Fruit fly (Drosophila melanogaster): Measurements from ENCODE around the gene iPLA2-VIA.

Gene iPLA2-VIA

dm6 chr3L:9893983-9894382 lies 29.8 kb upstream of the iPLA2-VIA start:
- TF ChIP-seq psq (GFP tag; optimal IDR thresholded peaks at IDR 0.05) (no peak), pan (optimal IDR thresholded peaks at IDR 0.05) (no peak), Jra (GFP tag; optimal IDR thresholded peaks at IDR 0.05) (no peak), Dif (GFP tag; optimal IDR thresholded peaks at IDR 0.05; ENCODE audit: partially characterized antibody) (no peak), rgr (GFP tag; optimal IDR thresholded peaks at IDR 0.05) (no peak), brk (GFP tag; optimal IDR thresholded peaks at IDR 0.05) (no peak), Hnf4 (GFP tag; optimal IDR thresholded peaks at IDR 0.05) (no peak), br (GFP tag; optimal IDR thresholded peaks at IDR 0.05) (no peak), Hr83 (GFP tag; optimal IDR thresholded peaks at IDR 0.05; ENCODE audit: poor library complexity, severe bottlenecking) (no peak)

- peak; percentile 77 for TF ChIP-seq psq (GFP tag; optimal IDR thresholded peaks at IDR 0.05)
- peak; percentile 57 for TF ChIP-seq CG9705 (GFP tag; optimal IDR thresholded peaks at IDR 0.05)
- TF ChIP-seq OdsH (GFP tag; optimal IDR thresholded peaks at IDR 0.05), result peak; percentile 80
- TF ChIP-seq Hr83 (GFP tag; optimal IDR thresholded peaks at IDR 0.05; ENCODE audit: poor library complexity, severe bottlenecking), result peak; percentile 29
- TF ChIP-seq foxo (GFP tag; optimal IDR thresholded peaks at IDR 0.05), result peak in 1 of 2 experiments; percentile 76
- TF ChIP-seq Dfd (GFP tag; optimal IDR thresholded peaks at IDR 0.05), result no peak
- no peak for TF ChIP-seq br (GFP tag; optimal IDR thresholded peaks at IDR 0.05)
- TF ChIP-seq GATAd (GFP tag; optimal IDR thresholded peaks at IDR 0.05), result peak; percentile 34
- TF ChIP-seq jim (GFP tag; optimal IDR thresholded peaks at IDR 0.05), result no peak
- no peak for TF ChIP-seq Mio (GFP tag; optimal IDR thresholded peaks at IDR 0.05)
- no peak for TF ChIP-seq CG32264 (GFP tag; optimal IDR thresholded peaks at IDR 0.05)
- peak; percentile 46 for TF ChIP-seq ey (GFP tag; optimal IDR thresholded peaks at IDR 0.05)
- TF ChIP-seq CrebA (GFP tag; optimal IDR thresholded peaks at IDR 0.05; ENCODE audit: borderline replicate concordance), result no peak
- TF ChIP-seq lola (GFP tag; optimal IDR thresholded peaks at IDR 0.05), result no peak
- no peak for TF ChIP-seq tai (GFP tag; optimal IDR thresholded peaks at IDR 0.05)
- TF ChIP-seq fru (GFP tag; optimal IDR thresholded peaks at IDR 0.05), result peak; percentile 51
- peak; percentile 49 for TF ChIP-seq woc (GFP tag; optimal IDR thresholded peaks at IDR 0.05)
- TF ChIP-seq rgr (GFP tag; optimal IDR thresholded peaks at IDR 0.05), result peak; percentile 78
- no peak for TF ChIP-seq Vsx2 (GFP tag; optimal IDR thresholded peaks at IDR 0.05; ENCODE audit: partially characterized antibody)
- TF ChIP-seq Rel (GFP tag; optimal IDR thresholded peaks at IDR 0.05), result no peak
- peak; percentile 44 for TF ChIP-seq Rel (tag; optimal IDR thresholded peaks at IDR 0.05)
- TF ChIP-seq Dif (GFP tag; optimal IDR thresholded peaks at IDR 0.05; ENCODE audit: partially characterized antibody), result no peak
- no peak for TF ChIP-seq usp (GFP tag; optimal IDR thresholded peaks at IDR 0.05)
- no peak for TF ChIP-seq dl (GFP tag; optimal IDR thresholded peaks at IDR 0.05; ENCODE audit: insufficient read depth in 1 of 2, partially characterized antibody in 2 of 2)
- TF ChIP-seq Sp1 (GFP tag; optimal IDR thresholded peaks at IDR 0.05), result peak; percentile 89
- TF ChIP-seq h (GFP tag; optimal IDR thresholded peaks at IDR 0.05), result peak; percentile 68
- TF ChIP-seq pan (optimal IDR thresholded peaks at IDR 0.05), result no peak
- TF ChIP-seq N (GFP tag; optimal IDR thresholded peaks at IDR 0.05), result no peak
- no peak for TF ChIP-seq Jra (GFP tag; optimal IDR thresholded peaks at IDR 0.05)
- no peak for TF ChIP-seq brk (GFP tag; optimal IDR thresholded peaks at IDR 0.05)
- TF ChIP-seq Myc (optimal IDR thresholded peaks at IDR 0.05), result no peak
- peak; percentile 77 for TF ChIP-seq dmrt93B (GFP tag; optimal IDR thresholded peaks at IDR 0.05)
- peak; percentile 92 for TF ChIP-seq HLH106 (tag; optimal IDR thresholded peaks at IDR 0.05)
- TF ChIP-seq dsf (GFP tag; optimal IDR thresholded peaks at IDR 0.05; ENCODE audit: borderline replicate concordance), result no peak
- no peak for TF ChIP-seq Abd-B (GFP tag; optimal IDR thresholded peaks at IDR 0.05)
- TF ChIP-seq sage (GFP tag; optimal IDR thresholded peaks at IDR 0.05), result no peak
- peak; percentile 52 for TF ChIP-seq sv (GFP tag; optimal IDR thresholded peaks at IDR 0.05)
- no peak for TF ChIP-seq Hnf4 (GFP tag; optimal IDR thresholded peaks at IDR 0.05)
- no peak for TF ChIP-seq Hr78 (GFP tag; optimal IDR thresholded peaks at IDR 0.05)
Observed at dm6 chr3L:9888630-9889130, 24.5 kb upstream of the iPLA2-VIA start, which contains the start of the genes Taf2 and CalpB. Gene Taf2, minus strand, starts transcription at chr3L:9888683. Gene CalpB, plus strand, starts transcription at chr3L:9888762.

- TF ChIP-seq dl (GFP tag; optimal IDR thresholded peaks at IDR 0.05; ENCODE audit: insufficient read depth in 1 of 2, partially characterized antibody in 2 of 2) (no peak), OdsH (GFP tag; optimal IDR thresholded peaks at IDR 0.05) (no peak), CrebA (GFP tag; optimal IDR thresholded peaks at IDR 0.05; ENCODE audit: borderline replicate concordance) (no peak), dsf (GFP tag; optimal IDR thresholded peaks at IDR 0.05; ENCODE audit: borderline replicate concordance) (no peak), Hnf4 (GFP tag; optimal IDR thresholded peaks at IDR 0.05) (no peak), Abd-B (GFP tag; optimal IDR thresholded peaks at IDR 0.05) (no peak), Myc (optimal IDR thresholded peaks at IDR 0.05) (no peak), dmrt93B (GFP tag; optimal IDR thresholded peaks at IDR 0.05) (no peak), Hr83 (GFP tag; optimal IDR thresholded peaks at IDR 0.05; ENCODE audit: poor library complexity, severe bottlenecking) (no peak), Rel (GFP tag; optimal IDR thresholded peaks at IDR 0.05) (no peak), Rel (tag; optimal IDR thresholded peaks at IDR 0.05) (no peak), tai (GFP tag; optimal IDR thresholded peaks at IDR 0.05) (no peak), Mio (GFP tag; optimal IDR thresholded peaks at IDR 0.05) (no peak), Vsx2 (GFP tag; optimal IDR thresholded peaks at IDR 0.05; ENCODE audit: partially characterized antibody) (no peak), GATAd (GFP tag; optimal IDR thresholded peaks at IDR 0.05) (no peak), Dif (GFP tag; optimal IDR thresholded peaks at IDR 0.05; ENCODE audit: partially characterized antibody) (no peak), woc (GFP tag; optimal IDR thresholded peaks at IDR 0.05) (no peak), brk (GFP tag; optimal IDR thresholded peaks at IDR 0.05) (no peak), br (GFP tag; optimal IDR thresholded peaks at IDR 0.05) (no peak)
Observed at dm6 chr3L:9878685-9879084, 14.5 kb upstream of the iPLA2-VIA start, which contains the start of gene CG34382. Gene CG34382, plus strand, starts transcription at chr3L:9878985.
